Worm (Caenorhabditis elegans): ENCODE measurements around the gene Y43D4A.2.

Gene Y43D4A.2

ce11 chrIV:16775925-16776324 is 20.3 kb upstream of the Y43D4A.2 start:
- TF ChIP-seq pha-4 (tag; optimal IDR thresholded peaks at IDR 0.05) (no peak), ets-4 (tag; optimal IDR thresholded peaks at IDR 0.05) (no peak), pat-9 (tag; optimal IDR thresholded peaks at IDR 0.05) (peak; percentile 24), sdc-2 (tag; optimal IDR thresholded peaks at IDR 0.05) (peak; percentile 43), ceh-6 (GFP tag; optimal IDR thresholded peaks at IDR 0.05) (peak; percentile 39), ceh-18 (tag; optimal IDR thresholded peaks at IDR 0.05) (peak; percentile 11), Y22D7AL.16 (tag; optimal IDR thresholded peaks at IDR 0.05) (peak; percentile 63), gmeb-2 (tag; optimal IDR thresholded peaks at IDR 0.05) (peak; percentile 61), ceh-14 (tag; optimal IDR thresholded peaks at IDR 0.05) (peak; percentile 34), sox-4 (tag; optimal IDR thresholded peaks at IDR 0.05) (peak; percentile 41), npax-4 (tag; optimal IDR thresholded peaks at IDR 0.05) (peak; percentile 0), hlh-8 (tag; optimal IDR thresholded peaks at IDR 0.05) (peak; percentile 36), fax-1 (tag; optimal IDR thresholded peaks at IDR 0.05) (peak; percentile 26), pros-1 (tag; optimal IDR thresholded peaks at IDR 0.05) (no peak), tbx-2 (tag; optimal IDR thresholded peaks at IDR 0.05) (peak; percentile 40), zip-5 (tag; optimal IDR thresholded peaks at IDR 0.05) (peak; percentile 21), dmd-4 (tag; optimal IDR thresholded peaks at IDR 0.05; ENCODE audit: borderline replicate concordance) (peak; percentile 47), K09A11.1 (tag; optimal IDR thresholded peaks at IDR 0.05; ENCODE audit: insufficient read depth) (peak; percentile 18), pqm-1 (tag; optimal IDR thresholded peaks at IDR 0.05) (no peak), ttx-3 (tag; optimal IDR thresholded peaks at IDR 0.05) (peak; percentile 53), ref-2 (tag; optimal IDR thresholded peaks at IDR 0.05) (peak; percentile 49), lin-11 (tag; optimal IDR thresholded peaks at IDR 0.05) (peak; percentile 50), tbx-7 (tag; optimal IDR thresholded peaks at IDR 0.05) (no peak), ceh-19 (GFP tag; optimal IDR thresholded peaks at IDR 0.05) (peak; percentile 24), hlh-13 (GFP tag; optimal IDR thresholded peaks at IDR 0.05) (peak; percentile 21), madf-2 (tag; optimal IDR thresholded peaks at IDR 0.05) (peak; percentile 10), ama-1 (optimal IDR thresholded peaks at IDR 0.05) (no peak), unc-86 (tag; optimal IDR thresholded peaks at IDR 0.05) (peak; percentile 55), ceh-34 (tag; optimal IDR thresholded peaks at IDR 0.05) (peak; percentile 36), che-1 (tag; optimal IDR thresholded peaks at IDR 0.05) (peak; percentile 53), K02D7.2 (tag; optimal IDR thresholded peaks at IDR 0.05) (peak; percentile 53), ceh-48 (tag; optimal IDR thresholded peaks at IDR 0.05) (peak; percentile 49), ceh-31 (tag; optimal IDR thresholded peaks at IDR 0.05) (peak; percentile 10), ceh-2 (tag; optimal IDR thresholded peaks at IDR 0.05) (peak; percentile 34), unc-3 (GFP tag; conservative IDR thresholded peaks at IDR 0.05) (0 out of 2 replicates have a peak, but pooled peaks have one; percentile 27), unc-3 (tag; optimal IDR thresholded peaks at IDR 0.05) (no peak), ztf-16 (tag; optimal IDR thresholded peaks at IDR 0.05) (peak; percentile 41), C08G9.2 (tag; optimal IDR thresholded peaks at IDR 0.05) (peak; percentile 28), nhr-232 (tag; optimal IDR thresholded peaks at IDR 0.05) (peak; percentile 62), hlh-15 (tag; optimal IDR thresholded peaks at IDR 0.05) (peak; percentile 50), nfya-1 (tag; optimal IDR thresholded peaks at IDR 0.05) (peak; percentile 8), elt-4 (tag; optimal IDR thresholded peaks at IDR 0.05) (no peak), fkh-6 (tag; optimal IDR thresholded peaks at IDR 0.05) (peak; percentile 57), F13H6.1 (tag; optimal IDR thresholded peaks at IDR 0.05) (peak; percentile 4), eyg-1 (tag; optimal IDR thresholded peaks at IDR 0.05) (no peak), elt-2 (tag; optimal IDR thresholded peaks at IDR 0.05) (no peak), T23F11.4 (GFP tag; optimal IDR thresholded peaks at IDR 0.05) (peak; percentile 12), ceh-45 (GFP tag; IDR thresholded peaks at IDR 0.05) (0 out of 2 replicates have a peak, but pooled peaks have one; percentile 46), sox-2 (GFP tag; IDR thresholded peaks at IDR 0.05) (no peak; the same call in 1 of the 2 replicates), C38D4.7 (GFP tag; optimal IDR thresholded peaks at IDR 0.05) (peak; percentile 61), unc-55 (GFP tag; optimal IDR thresholded peaks at IDR 0.05) (no peak)
